Worm (Caenorhabditis elegans) whole organism, mixed stage, embryonic: Measurements from ENCODE around the gene twf-2.

Experiments
- blmp-1 ChIP-seq: fragments of 150-350 bp; optimal IDR thresholded peaks from 2 replicates; lab custom pipeline; 2014; ENCODE audit warnings: missing biosample characterization, missing genetic modification characterization
- ceh-39 ChIP-seq: fragments of 150-350 bp; optimal IDR thresholded peaks from 2 replicates; lab custom pipeline; 2014; ENCODE audit warnings: missing biosample characterization, missing genetic modification characterization
- ceh-83 ChIP-seq: fragments of 200-800 bp; sonication (Bioruptor generic); optimal IDR thresholded peaks from 2 replicates; lab custom pipeline; 2018; ENCODE audit warnings: mild to moderate bottlenecking, missing genetic modification characterization, missing compliant biosample characterization
- drap-1 ChIP-seq: fragments of 200-800 bp; sonication (Bioruptor generic); optimal IDR thresholded peaks from 3 replicates; lab custom pipeline; 2018; ENCODE audit warnings: mild to moderate bottlenecking, missing genetic modification characterization, missing compliant biosample characterization
- elt-1 ChIP-seq: sonication (generic microtip); optimal IDR thresholded peaks from 2 replicates; lab custom pipeline; 2017; ENCODE audit warnings: missing genetic modification characterization, mild to moderate bottlenecking, missing compliant biosample characterization, antibody characterized with exemption, moderate library complexity, borderline replicate concordance; ENCODE audit not compliant: insufficient read depth
- flh-1 ChIP-seq: fragments of 200-800 bp; sonication (Bioruptor generic); optimal IDR thresholded peaks from 2 replicates; lab custom pipeline; 2018; ENCODE audit warnings: mild to moderate bottlenecking, missing genetic modification characterization, moderate library complexity, missing compliant biosample characterization
- hlh-1 ChIP-seq: fragments of 150-350 bp; optimal IDR thresholded peaks from 2 replicates; lab custom pipeline; 2014; ENCODE audit warnings: missing biosample characterization, missing genetic modification reagents, missing genetic modification characterization
- lin-32 ChIP-seq: fragments of 200-800 bp; sonication (Bioruptor generic); optimal IDR thresholded peaks from 2 replicates; lab custom pipeline; 2018; ENCODE audit warnings: mild to moderate bottlenecking, missing genetic modification characterization, missing compliant biosample characterization
- mab-5 ChIP-seq: fragments of 150-350 bp; optimal IDR thresholded peaks from 2 replicates; lab custom pipeline; 2014; ENCODE audit warnings: missing biosample characterization, missing genetic modification characterization
- mep-1 ChIP-seq: fragments of 150-350 bp; optimal IDR thresholded peaks from 2 replicates; lab custom pipeline; 2017; ENCODE audit warnings: missing biosample characterization, missing genetic modification reagents, missing genetic modification characterization, inconsistent platforms
- mls-2 ChIP-seq: sonication (generic microtip); optimal IDR thresholded peaks from 2 replicates; lab custom pipeline; 2016; ENCODE audit warnings: mild to moderate bottlenecking, missing genetic modification characterization, moderate library complexity, missing compliant biosample characterization
- nhr-12 ChIP-seq: fragments of 150-350 bp; optimal IDR thresholded peaks from 2 replicates; lab custom pipeline; 2014; ENCODE audit warnings: missing biosample characterization, missing genetic modification characterization
- nhr-237 ChIP-seq: fragments of 150-350 bp; optimal IDR thresholded peaks from 2 replicates; lab custom pipeline; 2014; ENCODE audit warnings: missing biosample characterization, missing genetic modification characterization
- nhr-28 ChIP-seq: fragments of 150-350 bp; optimal IDR thresholded peaks from 2 replicates; lab custom pipeline; 2014; ENCODE audit warnings: missing biosample characterization, missing genetic modification characterization
- nhr-76 ChIP-seq: sonication (generic microtip); optimal IDR thresholded peaks from 2 replicates; lab custom pipeline; 2017; ENCODE audit warnings: missing biosample characterization, missing genetic modification characterization
- snpc-4 ChIP-seq: fragments of 150-350 bp; optimal IDR thresholded peaks from 2 replicates; lab custom pipeline; 2014; ENCODE audit warnings: missing biosample characterization, missing genetic modification characterization
- unc-120 ChIP-seq: sonication (generic microtip); optimal IDR thresholded peaks from 2 replicates; lab custom pipeline; 2017; ENCODE audit warnings: missing genetic modification characterization, missing compliant biosample characterization; ENCODE audit not compliant: poor library complexity, severe bottlenecking
- unc-62 ChIP-seq: fragments of 150-350 bp; optimal IDR thresholded peaks from 2 replicates; lab custom pipeline; 2014; ENCODE audit warnings: missing biosample characterization, missing genetic modification reagents, missing genetic modification characterization
- zip-8 ChIP-seq: fragments of 150-350 bp; optimal IDR thresholded peaks from 2 replicates; lab custom pipeline; 2014; ENCODE audit warnings: missing biosample characterization, missing genetic modification characterization
- ztf-11 ChIP-seq: fragments of 150-350 bp; optimal IDR thresholded peaks from 2 replicates; lab custom pipeline; 2014; ENCODE audit warnings: missing biosample characterization, missing genetic modification characterization

twf-2 gene

DNA sequence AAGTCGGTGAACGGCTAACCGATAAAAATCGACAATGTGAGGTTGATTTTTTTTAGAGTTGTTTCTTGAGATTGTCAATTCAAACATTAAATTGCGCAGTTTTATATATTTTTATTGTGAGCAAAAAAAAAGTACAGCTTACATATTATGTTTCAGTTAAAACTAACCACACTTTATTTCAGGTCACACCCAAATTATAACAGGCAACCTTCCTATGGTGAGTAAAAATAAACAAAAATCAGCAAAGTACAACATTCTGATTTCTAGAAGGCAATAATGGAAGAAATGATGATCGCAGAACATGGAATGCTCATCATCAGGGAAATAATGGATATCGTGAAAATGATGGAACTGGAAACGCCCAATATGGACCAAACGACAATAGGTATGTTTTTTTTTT is 48.6 kb downstream of the twf-2 start, which contains the start of gene K05G3.2:
TSS of gene K05G3.2 (plus strand) at position 301 of the 400 bp plus-strand sequence.
- TF ChIP-seq nhr-76 (tag; lab: Kevin White, UChicago) (no peak), flh-1 (GFP tag; lab: Kevin White, UChicago) (no peak), mab-5 (tag; lab: Kevin White, UChicago) (no peak), ceh-83 (GFP tag; lab: Kevin White, UChicago) (no peak), nhr-237 (tag; lab: Kevin White, UChicago) (no peak), hlh-1 (tag; lab: Kevin White, UChicago) (no peak), unc-62 (GFP tag; lab: Kevin White, UChicago) (no peak), ceh-39 (tag; lab: Kevin White, UChicago) (no peak), unc-120 (tag; lab: Kevin White, UChicago) (no peak), nhr-12 (no peak), mls-2 (tag; lab: Kevin White, UChicago) (no peak), ztf-11 (no peak), lin-32 (GFP tag; lab: Kevin White, UChicago) (no peak), drap-1 (GFP tag; lab: Kevin White, UChicago) (no peak), nhr-28 (tag; lab: Kevin White, UChicago) (no peak), elt-1 (tag; lab: Kevin White, UChicago) (no peak), blmp-1 (no peak), zip-8 (no peak), snpc-4 (tag; lab: Kevin White, UChicago) (no peak), mep-1 (tag; lab: Kevin White, UChicago) (no peak)
